Fruit fly (Drosophila melanogaster) whole organism, embryonic: ENCODE data around the gene fru.

Source experiments
- B-H1 ChIP-seq: fragments of 200-800 bp; sonication (Bioruptor generic); IDR thresholded peaks from 3 replicates; pipeline ENCODE4 v1.3.6; 2022; ENCODE audit warnings: missing biosample characterization, missing genetic modification characterization
- CG10543 ChIP-seq: fragments of 200-800 bp; sonication (Bioruptor generic); optimal IDR thresholded peaks from 3 replicates; lab custom pipeline; 2017; ENCODE audit warnings: missing biosample characterization, mild to moderate bottlenecking, missing genetic modification characterization, moderate library complexity
- CG11247 ChIP-seq: fragments of 200-800 bp; sonication (Bioruptor generic); IDR thresholded peaks from 2 replicates; pipeline ENCODE4 v1.3.6; 2022; ENCODE audit warnings: missing biosample characterization, missing genetic modification characterization
- CG15479 ChIP-seq: fragments of 200-800 bp; sonication (Bioruptor generic); optimal IDR thresholded peaks from 3 replicates; lab custom pipeline; 2019; ENCODE audit warnings: missing biosample characterization, mild to moderate bottlenecking, missing genetic modification characterization, moderate library complexity
- CG16813 ChIP-seq: fragments of 200-800 bp; sonication (Bioruptor generic); IDR thresholded peaks from 3 replicates; pipeline ENCODE4 v1.3.6; 2022; ENCODE audit warnings: missing biosample characterization, missing genetic modification characterization; ENCODE audit not compliant: partially characterized antibody
- CG17568 ChIP-seq: fragments of 200-800 bp; sonication (Bioruptor generic); optimal IDR thresholded peaks from 2 replicates; lab custom pipeline; 2018; ENCODE audit warnings: missing biosample characterization, mild to moderate bottlenecking, missing genetic modification characterization, moderate library complexity
- CG1792 ChIP-seq: fragments of 200-800 bp; sonication (Bioruptor generic); optimal IDR thresholded peaks from 2 replicates; lab custom pipeline; 2016; ENCODE audit warnings: missing biosample characterization, missing genetic modification characterization
- CG18011 ChIP-seq: fragments of 200-800 bp; sonication (Bioruptor generic); optimal IDR thresholded peaks from 2 replicates; lab custom pipeline; 2017; ENCODE audit warnings: missing biosample characterization, missing genetic modification characterization, mild to moderate bottlenecking, moderate library complexity, missing genotype
- CG18764 ChIP-seq: fragments of 200-800 bp; sonication (Bioruptor generic); optimal IDR thresholded peaks from 3 replicates; lab custom pipeline; 2016; ENCODE audit warnings: missing biosample characterization, missing genetic modification characterization
- CG2116 ChIP-seq: fragments of 200-800 bp; sonication (Bioruptor generic); optimal IDR thresholded peaks from 3 replicates; lab custom pipeline; 2018; ENCODE audit warnings: missing biosample characterization, mild to moderate bottlenecking, missing genetic modification characterization
- CG2875 ChIP-seq: fragments of 200-800 bp; sonication (Bioruptor generic); optimal IDR thresholded peaks from 2 replicates; lab custom pipeline; 2017; ENCODE audit warnings: missing biosample characterization, mild to moderate bottlenecking, missing genetic modification characterization, missing genetic modification reagents
- CG31441 ChIP-seq: fragments of 200-800 bp; sonication (Bioruptor generic); IDR thresholded peaks from 2 replicates; pipeline ENCODE4 v1.3.6; 2022; ENCODE audit warnings: missing biosample characterization, missing genetic modification characterization
- CG32767 ChIP-seq: fragments of 200-800 bp; sonication (Bioruptor generic); IDR thresholded peaks from 2 replicates; pipeline ENCODE4 v1.3.6; 2022; ENCODE audit warnings: missing biosample characterization, missing genetic modification characterization
- CG4617 ChIP-seq: fragments of 200-800 bp; sonication (Bioruptor generic); optimal IDR thresholded peaks from 3 replicates; lab custom pipeline; 2016; ENCODE audit warnings: missing biosample characterization, missing genetic modification characterization, borderline replicate concordance
- CG5245 ChIP-seq: fragments of 200-800 bp; sonication (Bioruptor generic); optimal IDR thresholded peaks from 3 replicates; lab custom pipeline; 2016; ENCODE audit warnings: missing biosample characterization, missing genetic modification characterization
- CG8089 ChIP-seq: fragments of 200-800 bp; sonication (Bioruptor generic); optimal IDR thresholded peaks from 3 replicates; lab custom pipeline; 2016; ENCODE audit warnings: missing biosample characterization, missing genetic modification characterization
- CG8290 ChIP-seq, 3 experiments: fragments of 200-800 bp; sonication (Bioruptor generic); optimal IDR thresholded peaks; 2 replicates each; lab custom pipeline; 2016 to 2019; ENCODE audit warnings: missing biosample characterization in 3 of 3, missing genetic modification characterization in 3 of 3, mild to moderate bottlenecking in 2 of 3, moderate library complexity in 1 of 3
- CrebB ChIP-seq: fragments of 200-800 bp; sonication (Bioruptor generic); optimal IDR thresholded peaks from 3 replicates; lab custom pipeline; 2018; ENCODE audit warnings: missing biosample characterization, mild to moderate bottlenecking, missing genetic modification characterization
- Fer2 ChIP-seq: fragments of 200-800 bp; sonication (Bioruptor generic); optimal IDR thresholded peaks from 2 replicates; lab custom pipeline; 2018; ENCODE audit warnings: missing biosample characterization, mild to moderate bottlenecking, missing genetic modification characterization, moderate library complexity
- Fer3 ChIP-seq: fragments of 200-800 bp; sonication (Bioruptor generic); optimal IDR thresholded peaks from 2 replicates; lab custom pipeline; 2018; ENCODE audit warnings: missing biosample characterization, mild to moderate bottlenecking, missing genetic modification characterization, moderate library complexity
- Hr3 ChIP-seq: fragments of 200-800 bp; sonication (Bioruptor generic); optimal IDR thresholded peaks from 3 replicates; lab custom pipeline; 2016; ENCODE audit warnings: missing biosample characterization, missing genetic modification characterization
- Hr51 ChIP-seq, 2 experiments: fragments of 200-800 bp; sonication (Bioruptor generic); optimal IDR thresholded peaks; 2 replicates in 1 of 2; 3 replicates in 1 of 2; lab custom pipeline; 2016 to 2018; ENCODE audit warnings: missing biosample characterization in 2 of 2, missing genetic modification characterization in 2 of 2, mild to moderate bottlenecking in 1 of 2, moderate library complexity in 1 of 2
- Opbp ChIP-seq: fragments of 200-800 bp; sonication (Bioruptor generic); IDR thresholded peaks from 3 replicates; pipeline ENCODE4 v1.3.6; 2022; ENCODE audit warnings: missing biosample characterization, missing genetic modification characterization; ENCODE audit not compliant: partially characterized antibody
- PHDP ChIP-seq: fragments of 200-800 bp; sonication (Bioruptor generic); optimal IDR thresholded peaks from 3 replicates; lab custom pipeline; 2018; ENCODE audit warnings: missing biosample characterization, mild to moderate bottlenecking, missing genetic modification characterization, moderate library complexity
- Stat92E ChIP-seq, 3 experiments: fragments of >200 bp in 2 of 3; fragments of 200-800 bp in 1 of 3; sonication (Bioruptor generic) in 1 of 3; optimal IDR thresholded peaks; 2 replicates each; lab custom pipeline; 2017 to 2019; ENCODE audit warnings: missing biosample characterization in 3 of 3, missing genetic modification characterization in 3 of 3, mild to moderate bottlenecking in 1 of 3, moderate library complexity in 1 of 3
- YL-1 ChIP-seq: fragments of 200-800 bp; sonication (Bioruptor generic); optimal IDR thresholded peaks from 3 replicates; lab custom pipeline; 2017; ENCODE audit warnings: missing biosample characterization, mild to moderate bottlenecking, missing genetic modification characterization
- aop ChIP-seq: fragments of 200-800 bp; sonication (Bioruptor generic); IDR thresholded peaks from 2 replicates; pipeline ENCODE4 v1.3.6; 2022; ENCODE audit warnings: missing biosample characterization, missing genetic modification characterization
- ap ChIP-seq: fragments of 200-800 bp; sonication (Bioruptor generic); IDR thresholded peaks from 2 replicates; pipeline ENCODE4 v1.3.6; 2022; ENCODE audit warnings: missing biosample characterization, missing genetic modification characterization
- bab2 ChIP-seq: fragments of 200-800 bp; sonication (Bioruptor generic); optimal IDR thresholded peaks from 2 replicates; lab custom pipeline; 2016; ENCODE audit warnings: missing biosample characterization, missing genetic modification characterization
- crc ChIP-seq: fragments of 200-800 bp; sonication (Bioruptor generic); optimal IDR thresholded peaks from 2 replicates; lab custom pipeline; 2016; ENCODE audit warnings: missing biosample characterization, missing genetic modification characterization
- crp ChIP-seq, 2 experiments: fragments of 200-800 bp; sonication (Bioruptor generic); optimal IDR thresholded peaks; 2 replicates in 1 of 2; 3 replicates in 1 of 2; lab custom pipeline; 2017; ENCODE audit warnings: missing biosample characterization in 2 of 2, missing genetic modification characterization in 2 of 2, mild to moderate bottlenecking in 1 of 2, moderate library complexity in 1 of 2
- danr ChIP-seq: fragments of 200-800 bp; sonication (Bioruptor generic); IDR thresholded peaks from 2 replicates; pipeline ENCODE4 v1.3.6; 2022; ENCODE audit warnings: missing biosample characterization, missing genetic modification characterization
- disco-r ChIP-seq: fragments of 200-800 bp; sonication (Bioruptor generic); optimal IDR thresholded peaks from 2 replicates; lab custom pipeline; 2016; ENCODE audit warnings: missing biosample characterization, missing genetic modification characterization
- grn ChIP-seq: fragments of 200-800 bp; sonication (Bioruptor generic); optimal IDR thresholded peaks from 3 replicates; lab custom pipeline; 2017; ENCODE audit warnings: missing biosample characterization, missing genetic modification characterization
- lov ChIP-seq, 2 experiments: fragments of 200-800 bp in 1 of 2; fragments of >200 bp in 1 of 2; sonication (Bioruptor generic) in 1 of 2; IDR thresholded peaks in 1 of 2; optimal IDR thresholded peaks in 1 of 2; 2 replicates in 1 of 2; 3 replicates in 1 of 2; pipeline versions ENCODE4 v1.3.6 to Lab custom; 2017 to 2022; ENCODE audit warnings: missing biosample characterization in 1 of 2, missing genetic modification characterization in 1 of 2
- mld ChIP-seq: fragments of 200-800 bp; sonication (Bioruptor generic); IDR thresholded peaks from 3 replicates; pipeline ENCODE4 v1.3.6; 2022; ENCODE audit warnings: missing biosample characterization, missing genetic modification characterization; ENCODE audit not compliant: partially characterized antibody
- pb ChIP-seq: fragments of 200-800 bp; sonication (Bioruptor generic); optimal IDR thresholded peaks from 3 replicates; lab custom pipeline; 2016; ENCODE audit warnings: missing biosample characterization, missing genetic modification characterization
- pita ChIP-seq: fragments of 200-800 bp; sonication (Bioruptor generic); optimal IDR thresholded peaks from 2 replicates; lab custom pipeline; 2017; ENCODE audit warnings: missing biosample characterization, mild to moderate bottlenecking, missing genetic modification characterization
- pum ChIP-seq: fragments of 200-800 bp; sonication (Bioruptor generic); optimal IDR thresholded peaks from 2 replicates; lab custom pipeline; 2016; ENCODE audit warnings: missing biosample characterization, missing genetic modification characterization
- seq ChIP-seq: fragments of 200-800 bp; sonication (Bioruptor generic); IDR thresholded peaks from 2 replicates; pipeline ENCODE4 v1.3.6; 2022; ENCODE audit warnings: missing biosample characterization, missing genetic modification characterization
- so ChIP-seq: fragments of 200-800 bp; sonication (Bioruptor generic); IDR thresholded peaks from 3 replicates; pipeline ENCODE4 v1.3.6; 2022; ENCODE audit warnings: missing biosample characterization, missing genetic modification characterization
- sug ChIP-seq: fragments of 200-800 bp; optimal IDR thresholded peaks from 2 replicates; lab custom pipeline; 2019; ENCODE audit warnings: missing biosample characterization, mild to moderate bottlenecking, missing genetic modification characterization, moderate library complexity
- tll ChIP-seq, 2 experiments: fragments of 200-800 bp in 1 of 2; fragments of >200 bp in 1 of 2; sonication (Bioruptor generic) in 1 of 2; optimal IDR thresholded peaks; 2 replicates each; lab custom pipeline; 2017 to 2019; ENCODE audit warnings: missing biosample characterization in 2 of 2, missing genetic modification characterization in 2 of 2, mild to moderate bottlenecking in 1 of 2, moderate library complexity in 1 of 2
- tna ChIP-seq: fragments of 200-800 bp; sonication (Bioruptor generic); IDR thresholded peaks from 2 replicates; pipeline ENCODE4 v1.3.6; 2022; ENCODE audit warnings: missing biosample characterization, missing genetic modification characterization; ENCODE audit not compliant: partially characterized antibody
- vfl ChIP-seq: fragments of 200-800 bp; sonication (Bioruptor generic); optimal IDR thresholded peaks from 2 replicates; lab custom pipeline; 2016; ENCODE audit warnings: missing biosample characterization, missing genetic modification characterization
- zfh1 ChIP-seq: fragments of 200-800 bp; sonication (Bioruptor generic); IDR thresholded peaks from 3 replicates; pipeline ENCODE4 v1.3.6; 2022; ENCODE audit warnings: missing biosample characterization, missing genetic modification characterization

Gene fru

dm6 chr3R:18396801-18397604 is 148.4 kb downstream of the fru start, which contains the start of gene Vti1b (continued):
- TF ChIP-seq CG8089 (peak; percentile 93), aop (GFP tag; lab: Robert Waterston, UW) (peak; percentile 89), CG15479 (no peak), Hr51 (GFP tag; optimal IDR thresholded peaks at IDR 0.05; lab: Kevin White, UChicago) (peak; percentile 92 to 95), Fer2 (tag; lab: Kevin White, UChicago) (peak; percentile 73), CG18764 (GFP tag; lab: Kevin White, UChicago) (peak; percentile 79), CG1792 (GFP tag; lab: Kevin White, UChicago) (peak; percentile 88), CG18011 (GFP tag; lab: Kevin White, UChicago) (peak; percentile 73), B-H1 (GFP tag; lab: Robert Waterston, UW) (peak; percentile 88), CG16813 (no peak), Fer3 (tag; lab: Kevin White, UChicago) (peak; percentile 93), CG4617 (GFP tag; lab: Kevin White, UChicago) (peak; percentile 85), disco-r (GFP tag; lab: Kevin White, UChicago) (peak; percentile 84), pb (GFP tag; lab: Kevin White, UChicago) (peak; percentile 71), pita (GFP tag; lab: Kevin White, UChicago) (no peak), CG11247 (GFP tag; lab: Robert Waterston, UW) (peak; percentile 88), CG17568 (GFP tag; lab: Kevin White, UChicago) (peak; percentile 85), lov (optimal IDR thresholded peaks at IDR 0.05; lab: Kevin White, UChicago) (no peak), lov (GFP tag; IDR thresholded peaks at IDR 0.05; lab: Robert Waterston, UW) (peak; percentile 77; the same call in 1 of the 3 replicates), Stat92E (GFP tag; optimal IDR thresholded peaks at IDR 0.05; lab: Kevin White, UChicago) (peak in 1 of 3 experiments; percentile 89), pum (GFP tag; lab: Kevin White, UChicago) (peak; percentile 93), CG32767 (GFP tag; lab: Robert Waterston, UW) (peak; percentile 92), danr (GFP tag; lab: Robert Waterston, UW) (peak; percentile 88), PHDP (peak; percentile 94), CrebB (tag; lab: Kevin White, UChicago) (peak; percentile 85), ap (GFP tag; lab: Robert Waterston, UW) (peak; percentile 87), so (GFP tag; lab: Robert Waterston, UW) (peak; percentile 93), CG8290 (GFP tag; optimal IDR thresholded peaks at IDR 0.05; lab: Kevin White, UChicago) (peak; percentile 53), CG8290 (tag; optimal IDR thresholded peaks at IDR 0.05; lab: Kevin White, UChicago) (peak; percentile 45 to 81), Opbp (GFP tag; lab: Robert Waterston, UW) (no peak), tna (no peak), seq (peak; percentile 89), crc (peak; percentile 89), CG10543 (GFP tag; lab: Kevin White, UChicago) (peak; percentile 84), zfh1 (GFP tag; lab: Robert Waterston, UW) (peak; percentile 92), grn (GFP tag; lab: Kevin White, UChicago) (peak; percentile 90), CG2116 (peak; percentile 69), YL-1 (GFP tag; lab: Kevin White, UChicago) (peak; percentile 64), sug (tag; lab: Kevin White, UChicago) (peak; percentile 80), CG2875 (peak; percentile 88), CG5245 (GFP tag; lab: Kevin White, UChicago) (peak; percentile 92), crp (GFP tag; optimal IDR thresholded peaks at IDR 0.05; lab: Kevin White, UChicago) (peak in 1 of 2 experiments; percentile 60), bab2 (peak; percentile 97), Hr3 (GFP tag; lab: Kevin White, UChicago) (peak; percentile 92), vfl (GFP tag; lab: Kevin White, UChicago) (peak; percentile 78), tll (GFP tag; optimal IDR thresholded peaks at IDR 0.05; lab: Kevin White, UChicago) (no peak), CG31441 (GFP tag; lab: Robert Waterston, UW) (peak; percentile 86), mld (GFP tag; lab: Robert Waterston, UW) (no peak)
